Fruit fly (Drosophila melanogaster) whole organism, wandering third instar larva: ENCODE measurements around the gene mino.

Experiments used
- Abd-B ChIP-seq: fragments of >200 bp; optimal IDR thresholded peaks from 2 replicates; lab custom pipeline; 2017; ENCODE audit warnings: missing biosample characterization, missing genetic modification characterization
- CG9705 ChIP-seq: fragments of 200-800 bp; sonication (Bioruptor generic); optimal IDR thresholded peaks from 2 replicates; lab custom pipeline; 2018; ENCODE audit warnings: missing biosample characterization, mild to moderate bottlenecking, missing genetic modification characterization
- CrebA ChIP-seq: fragments of 200-800 bp; sonication (Bioruptor generic); optimal IDR thresholded peaks from 2 replicates; lab custom pipeline; 2016; ENCODE audit warnings: missing biosample characterization, mild to moderate bottlenecking, missing genetic modification characterization, borderline replicate concordance
- Dfd ChIP-seq: fragments of >200 bp; optimal IDR thresholded peaks from 2 replicates; lab custom pipeline; 2017; ENCODE audit warnings: missing biosample characterization, missing genetic modification characterization
- Dif ChIP-seq: fragments of 200-275, 200-300 bp; sonication (Bioruptor generic); optimal IDR thresholded peaks from 2 replicates; lab custom pipeline; 2018; ENCODE audit warnings: missing biosample characterization, missing genetic modification characterization; ENCODE audit not compliant: partially characterized antibody
- GATAd ChIP-seq: sonication (Bioruptor generic); optimal IDR thresholded peaks from 2 replicates; lab custom pipeline; 2016; ENCODE audit warnings: missing biosample characterization, missing genetic modification characterization
- HLH106 ChIP-seq: fragments of 200-800 bp; optimal IDR thresholded peaks from 3 replicates; lab custom pipeline; 2019; ENCODE audit warnings: missing biosample characterization, mild to moderate bottlenecking, missing genetic modification characterization, moderate library complexity
- Hnf4 ChIP-seq: fragments of 200-800 bp; sonication (Bioruptor generic); optimal IDR thresholded peaks from 2 replicates; lab custom pipeline; 2016; ENCODE audit warnings: missing biosample characterization, mild to moderate bottlenecking, missing genetic modification characterization
- Hr78 ChIP-seq: fragments of >200 bp; optimal IDR thresholded peaks from 2 replicates; lab custom pipeline; 2017; ENCODE audit warnings: missing biosample characterization, missing genetic modification characterization
- Hr83 ChIP-seq: fragments of 200-300 bp; sonication (Bioruptor generic); optimal IDR thresholded peaks from 2 replicates; lab custom pipeline; 2016; ENCODE audit warnings: missing biosample characterization, mild to moderate bottlenecking, missing genetic modification characterization, moderate library complexity; ENCODE audit not compliant: poor library complexity, severe bottlenecking
- Jra ChIP-seq: sonication (Bioruptor generic); optimal IDR thresholded peaks from 2 replicates; lab custom pipeline; 2016; ENCODE audit warnings: missing biosample characterization, missing genetic modification characterization
- Mio ChIP-seq: sonication (Bioruptor generic); optimal IDR thresholded peaks from 2 replicates; lab custom pipeline; 2016; ENCODE audit warnings: missing biosample characterization, missing genetic modification characterization
- Myc ChIP-seq: fragments of >200 bp; optimal IDR thresholded peaks from 2 replicates; lab custom pipeline; 2017
- N ChIP-seq: fragments of >200 bp; optimal IDR thresholded peaks from 2 replicates; lab custom pipeline; 2018; ENCODE audit warnings: missing biosample characterization, missing external identifiers, missing genetic modification characterization
- OdsH ChIP-seq: fragments of 200-800 bp; sonication (Bioruptor generic); optimal IDR thresholded peaks from 2 replicates; lab custom pipeline; 2016; ENCODE audit warnings: missing biosample characterization, mild to moderate bottlenecking, missing genetic modification characterization
- Rel ChIP-seq, 2 experiments: fragments of 200-800 bp; sonication (Bioruptor generic) in 1 of 2; optimal IDR thresholded peaks; 2 replicates in 1 of 2; 3 replicates in 1 of 2; lab custom pipeline; 2016 to 2019; ENCODE audit warnings: mild to moderate bottlenecking in 2 of 2, missing biosample characterization in 2 of 2, missing genetic modification characterization in 2 of 2, moderate library complexity in 1 of 2
- Sp1 ChIP-seq: fragments of 200-800 bp; sonication (Bioruptor generic); optimal IDR thresholded peaks from 3 replicates; lab custom pipeline; 2019; ENCODE audit warnings: missing biosample characterization, mild to moderate bottlenecking, missing genetic modification characterization, moderate library complexity
- Vsx2 ChIP-seq: fragments of 200-300, 225-300 bp; sonication (Bioruptor generic); optimal IDR thresholded peaks from 2 replicates; lab custom pipeline; 2018; ENCODE audit warnings: missing biosample characterization, missing genetic modification characterization; ENCODE audit not compliant: partially characterized antibody
- br ChIP-seq: fragments of 200-800 bp; sonication (Bioruptor generic); optimal IDR thresholded peaks from 2 replicates; lab custom pipeline; 2016; ENCODE audit warnings: missing biosample characterization, missing genetic modification characterization
- brk ChIP-seq: fragments of 200-800 bp; sonication (Bioruptor generic); optimal IDR thresholded peaks from 2 replicates; lab custom pipeline; 2016; ENCODE audit warnings: missing biosample characterization, mild to moderate bottlenecking, missing genetic modification characterization
- dl ChIP-seq, 2 experiments: fragments of 175-275, 200-275 bp in 1 of 2; fragments of 200-275 bp in 1 of 2; sonication (Bioruptor generic); optimal IDR thresholded peaks; lab custom pipeline; 2018; ENCODE audit warnings: mild to moderate bottlenecking in 2 of 2, missing biosample characterization in 2 of 2, missing genetic modification characterization in 2 of 2, moderate library complexity in 2 of 2; ENCODE audit not compliant: partially characterized antibody in 2 of 2, insufficient read depth in 1 of 2
- dmrt93B ChIP-seq: fragments of 200-800 bp; sonication (Bioruptor generic); optimal IDR thresholded peaks from 2 replicates; lab custom pipeline; 2018; ENCODE audit warnings: missing biosample characterization, mild to moderate bottlenecking, missing genetic modification characterization
- dsf ChIP-seq: sonication (Bioruptor generic); optimal IDR thresholded peaks from 2 replicates; lab custom pipeline; 2016; ENCODE audit warnings: missing biosample characterization, missing genetic modification characterization, borderline replicate concordance
- ey ChIP-seq: fragments of 200-800 bp; sonication (Bioruptor generic); optimal IDR thresholded peaks from 2 replicates; lab custom pipeline; 2016; ENCODE audit warnings: missing biosample characterization, missing genetic modification characterization
- foxo ChIP-seq, 2 experiments: fragments of 200-800 bp; sonication (Bioruptor generic); optimal IDR thresholded peaks; 2 replicates in 1 of 2; 3 replicates in 1 of 2; lab custom pipeline; 2016 to 2017; ENCODE audit warnings: missing biosample characterization in 2 of 2, missing genetic modification characterization in 2 of 2
- fru ChIP-seq: fragments of 200-800 bp; sonication (Bioruptor generic); optimal IDR thresholded peaks from 3 replicates; lab custom pipeline; 2016; ENCODE audit warnings: missing biosample characterization, mild to moderate bottlenecking, missing genetic modification characterization
- h ChIP-seq: fragments of 200-800 bp; sonication (Bioruptor generic); optimal IDR thresholded peaks from 3 replicates; lab custom pipeline; 2016; ENCODE audit warnings: missing biosample characterization, mild to moderate bottlenecking, missing genetic modification characterization
- jim ChIP-seq: fragments of 175-275, 200-325 bp; sonication (Bioruptor generic); optimal IDR thresholded peaks from 2 replicates; lab custom pipeline; 2016; ENCODE audit warnings: missing biosample characterization, mild to moderate bottlenecking, missing genetic modification characterization
- lola ChIP-seq: fragments of >200 bp; optimal IDR thresholded peaks from 2 replicates; lab custom pipeline; 2017; ENCODE audit warnings: missing biosample characterization, missing genetic modification characterization
- pan ChIP-seq: fragments of >200 bp; optimal IDR thresholded peaks from 2 replicates; lab custom pipeline; 2017
- psq ChIP-seq: fragments of 200-800 bp; sonication (Bioruptor generic); optimal IDR thresholded peaks from 3 replicates; lab custom pipeline; 2017; ENCODE audit warnings: missing biosample characterization, mild to moderate bottlenecking, missing genetic modification characterization, moderate library complexity
- rgr ChIP-seq: fragments of 200-800 bp; sonication (Bioruptor generic); optimal IDR thresholded peaks from 3 replicates; lab custom pipeline; 2016; ENCODE audit warnings: missing biosample characterization, mild to moderate bottlenecking, missing genetic modification characterization
- sage ChIP-seq: fragments of 200-800 bp; sonication (Bioruptor generic); optimal IDR thresholded peaks from 2 replicates; lab custom pipeline; 2016; ENCODE audit warnings: missing biosample characterization, mild to moderate bottlenecking, missing genetic modification characterization
- sv ChIP-seq: fragments of 200-800 bp; sonication (Bioruptor generic); optimal IDR thresholded peaks from 3 replicates; lab custom pipeline; 2016; ENCODE audit warnings: missing biosample characterization, missing genetic modification characterization
- tai ChIP-seq: sonication (Bioruptor generic); optimal IDR thresholded peaks from 2 replicates; lab custom pipeline; 2016; ENCODE audit warnings: missing biosample characterization, missing genetic modification characterization
- usp ChIP-seq: fragments of >200 bp; optimal IDR thresholded peaks from 2 replicates; lab custom pipeline; 2017; ENCODE audit warnings: missing biosample characterization, missing genetic modification characterization
- woc ChIP-seq: sonication (Bioruptor generic); optimal IDR thresholded peaks from 2 replicates; lab custom pipeline; 2016; ENCODE audit warnings: missing biosample characterization, mild to moderate bottlenecking, missing genetic modification characterization

The mino gene

dm6 chr3R:27925000-27925970 lies at the start of gene mino:
TSS of gene mino (plus strand) at chr3R:27925191.
- no peak for TF ChIP-seq jim
- peak; percentile 42 for TF ChIP-seq OdsH (GFP tag; lab: Kevin White, UChicago)
- no peak for TF ChIP-seq lola
- no peak for TF ChIP-seq Dfd (GFP tag; lab: Kevin White, UChicago)
- TF ChIP-seq dmrt93B (GFP tag; lab: Kevin White, UChicago) = no peak
- TF ChIP-seq psq = no peak
- TF ChIP-seq pan (lab: Kevin White, UChicago) = no peak
- peak; percentile 6 for TF ChIP-seq Hnf4 (GFP tag; lab: Kevin White, UChicago)
- no peak for TF ChIP-seq Abd-B (GFP tag; lab: Kevin White, UChicago)
- TF ChIP-seq CrebA (GFP tag; lab: Kevin White, UChicago) = no peak
- TF ChIP-seq Hr83 (GFP tag; lab: Kevin White, UChicago) = peak; percentile 38
- TF ChIP-seq h = peak; percentile 79
- peak; percentile 4 for TF ChIP-seq HLH106 (tag; lab: Kevin White, UChicago)
- no peak for TF ChIP-seq sv
- no peak for TF ChIP-seq ey (GFP tag; lab: Kevin White, UChicago)
- no peak for TF ChIP-seq Myc
- TF ChIP-seq foxo (GFP tag; optimal IDR thresholded peaks at IDR 0.05; lab: Kevin White, UChicago) = no peak
- peak; percentile 38 for TF ChIP-seq rgr (GFP tag; lab: Kevin White, UChicago)
- peak; percentile 30 for TF ChIP-seq br (GFP tag; lab: Kevin White, UChicago)
- peak; percentile 22 for TF ChIP-seq fru (GFP tag; lab: Kevin White, UChicago)
- TF ChIP-seq Mio (GFP tag; lab: Kevin White, UChicago) = no peak
- no peak for TF ChIP-seq usp (GFP tag; lab: Kevin White, UChicago)
- no peak for TF ChIP-seq Rel (GFP tag; optimal IDR thresholded peaks at IDR 0.05; lab: Kevin White, UChicago)
- peak; percentile 63 for TF ChIP-seq Rel (tag; optimal IDR thresholded peaks at IDR 0.05; lab: Kevin White, UChicago)
- no peak for TF ChIP-seq tai (GFP tag; lab: Kevin White, UChicago)
- no peak for TF ChIP-seq brk
- TF ChIP-seq dsf (GFP tag; lab: Kevin White, UChicago) = no peak
- TF ChIP-seq dl (GFP tag; optimal IDR thresholded peaks at IDR 0.05; lab: Kevin White, UChicago; ENCODE audit: insufficient read depth in 1 of 2, partially characterized antibody in 2 of 2) = peak; percentile 35 to 80
- TF ChIP-seq sage (GFP tag; lab: Kevin White, UChicago) = peak; percentile 5
- no peak for TF ChIP-seq N (GFP tag; lab: Kevin White, UChicago)
- peak; percentile 21 for TF ChIP-seq Jra (GFP tag; lab: Kevin White, UChicago)
- peak; percentile 87 for TF ChIP-seq Dif
- TF ChIP-seq GATAd = peak; percentile 40
- peak; percentile 4 for TF ChIP-seq woc (GFP tag; lab: Kevin White, UChicago)
- peak; percentile 48 for TF ChIP-seq Sp1
- TF ChIP-seq CG9705 (GFP tag; lab: Kevin White, UChicago) = peak; percentile 2

dm6 chr3R:27888110-27888509 lies 36.9 kb upstream of the mino start:
- TF ChIP-seq h = no peak
- no peak for TF ChIP-seq ey (GFP tag; lab: Kevin White, UChicago)
- no peak for TF ChIP-seq Hr78 (GFP tag; lab: Kevin White, UChicago)
- no peak for TF ChIP-seq dmrt93B (GFP tag; lab: Kevin White, UChicago)
- no peak for TF ChIP-seq sage (GFP tag; lab: Kevin White, UChicago)
- TF ChIP-seq Abd-B (GFP tag; lab: Kevin White, UChicago) = no peak
- no peak for TF ChIP-seq Vsx2 (GFP tag; lab: Kevin White, UChicago)
- no peak for TF ChIP-seq lola
- no peak for TF ChIP-seq foxo (GFP tag; optimal IDR thresholded peaks at IDR 0.05; lab: Kevin White, UChicago)
- TF ChIP-seq woc (GFP tag; lab: Kevin White, UChicago) = no peak
- TF ChIP-seq Hr83 (GFP tag; lab: Kevin White, UChicago) = no peak
- TF ChIP-seq Rel (GFP tag; optimal IDR thresholded peaks at IDR 0.05; lab: Kevin White, UChicago) = no peak
- no peak for TF ChIP-seq Rel (tag; optimal IDR thresholded peaks at IDR 0.05; lab: Kevin White, UChicago)
- no peak for TF ChIP-seq sv
